Worm (Caenorhabditis elegans) whole organism, L2 larva: ENCODE measurements around the gene Y56A3A.2.

Experiments used
- R02D3.7 ChIP-seq: fragments of 150-350 bp; optimal IDR thresholded peaks from 2 replicates; lab custom pipeline; 2014; ENCODE audit warnings: missing biosample characterization, missing genetic modification characterization
- ZK546.5 ChIP-seq: sonication (generic microtip); optimal IDR thresholded peaks from 2 replicates; lab custom pipeline; 2017; ENCODE audit warnings: missing biosample characterization, missing genetic modification characterization
- aly-2 ChIP-seq: fragments of 150-350 bp; optimal IDR thresholded peaks from 2 replicates; lab custom pipeline; 2014; ENCODE audit warnings: missing biosample characterization, missing genetic modification characterization
- ama-1 ChIP-seq: fragments of 150-350 bp; optimal IDR thresholded peaks from 2 replicates; lab custom pipeline; 2018; ENCODE audit warnings: inconsistent platforms
- blmp-1 ChIP-seq: sonication (generic microtip); optimal IDR thresholded peaks from 2 replicates; lab custom pipeline; 2017; ENCODE audit warnings: missing genetic modification characterization, mild to moderate bottlenecking, missing compliant biosample characterization, antibody characterized with exemption, moderate library complexity; ENCODE audit not compliant: insufficient read depth
- elt-3 ChIP-seq: sonication (generic microtip); optimal IDR thresholded peaks from 2 replicates; lab custom pipeline; 2017; ENCODE audit warnings: missing biosample characterization, missing genetic modification characterization
- nhr-10 ChIP-seq: sonication (generic microtip); optimal IDR thresholded peaks from 2 replicates; lab custom pipeline; 2017; ENCODE audit warnings: missing biosample characterization, missing genetic modification characterization
- nhr-237 ChIP-seq: fragments of 150-350 bp; optimal IDR thresholded peaks from 2 replicates; lab custom pipeline; 2014; ENCODE audit warnings: missing biosample characterization, missing genetic modification characterization
- nhr-25 ChIP-seq: fragments of 150-350 bp; sonication (generic microtip); optimal IDR thresholded peaks from 3 replicates; lab custom pipeline; 2014; ENCODE audit warnings: missing biosample characterization, missing genetic modification characterization
- peb-1 ChIP-seq: fragments of 150-350 bp; optimal IDR thresholded peaks from 2 replicates; lab custom pipeline; 2014; ENCODE audit warnings: missing biosample characterization, missing genetic modification characterization
- unc-39 ChIP-seq: fragments of 150-350 bp; optimal IDR thresholded peaks from 2 replicates; lab custom pipeline; 2014; ENCODE audit warnings: missing biosample characterization, missing genetic modification characterization
- zag-1 ChIP-seq: fragments of 150-350 bp; optimal IDR thresholded peaks from 2 replicates; lab custom pipeline; 2014; ENCODE audit warnings: missing biosample characterization, missing genetic modification characterization
- ztf-11 ChIP-seq: sonication (generic microtip); optimal IDR thresholded peaks from 2 replicates; lab custom pipeline; 2017; ENCODE audit warnings: missing biosample characterization, missing genetic modification characterization

ce11 chrIII:11853533-11853932 is 8.5 kb downstream of the Y56A3A.2 start:
- TF ChIP-seq unc-39 (tag; lab: Kevin White, UChicago) (no peak), peb-1 (tag; lab: Kevin White, UChicago) (no peak), R02D3.7 (tag; lab: Kevin White, UChicago) (no peak), ztf-11 (tag; lab: Kevin White, UChicago) (no peak), nhr-10 (tag; lab: Kevin White, UChicago) (no peak), zag-1 (tag; lab: Kevin White, UChicago) (no peak), ama-1 (lab: Kevin White, UChicago) (no peak), nhr-237 (tag; lab: Kevin White, UChicago) (no peak), ZK546.5 (tag; lab: Kevin White, UChicago) (no peak), nhr-25 (tag; lab: Kevin White, UChicago) (no peak), aly-2 (tag; lab: Kevin White, UChicago) (no peak), elt-3 (tag; lab: Kevin White, UChicago) (no peak), blmp-1 (tag; lab: Kevin White, UChicago) (no peak)
